Fruit fly (Drosophila melanogaster): Measurements from ENCODE around the gene CG14316.

Gene CG14316

dm6 chr3R:18125023-18125630 is 26.8 kb upstream of the CG14316 start (continued):
- peak; percentile 90 for TF ChIP-seq sob (GFP tag; IDR thresholded peaks at IDR 0.05)
- TF ChIP-seq tio (GFP tag; optimal IDR thresholded peaks at IDR 0.05): peak; percentile 45
- TF ChIP-seq ash1 (GFP tag; optimal IDR thresholded peaks at IDR 0.05): no peak
- no peak for TF ChIP-seq cg (GFP tag; optimal IDR thresholded peaks at IDR 0.05)
- peak; percentile 19 for TF ChIP-seq cwo (GFP tag; optimal IDR thresholded peaks at IDR 0.05)
- peak; percentile 91 for TF ChIP-seq CG9932 (GFP tag; IDR thresholded peaks at IDR 0.05)
- TF ChIP-seq grau (tag; optimal IDR thresholded peaks at IDR 0.05): peak; percentile 94
- TF ChIP-seq Dbx (GFP tag; IDR thresholded peaks at IDR 0.05): peak; percentile 79
- TF ChIP-seq MTF-1 (GFP tag; optimal IDR thresholded peaks at IDR 0.05; ENCODE audit: borderline replicate concordance): peak; percentile 2
- no peak for TF ChIP-seq Sry-β (GFP tag; optimal IDR thresholded peaks at IDR 0.05)
- TF ChIP-seq Spps (tag; optimal IDR thresholded peaks at IDR 0.05): peak; percentile 52
- TF ChIP-seq chn (GFP tag; optimal IDR thresholded peaks at IDR 0.05): peak; percentile 74
- TF ChIP-seq CG15479 (GFP tag; optimal IDR thresholded peaks at IDR 0.05): no peak
- no peak for TF ChIP-seq mld (GFP tag; IDR thresholded peaks at IDR 0.05; ENCODE audit: partially characterized antibody)
- TF ChIP-seq zen2 (GFP tag; IDR thresholded peaks at IDR 0.05; ENCODE audit: partially characterized antibody): no peak
- peak; percentile 62 for TF ChIP-seq slou (GFP tag; optimal IDR thresholded peaks at IDR 0.05)
- TF ChIP-seq CG34422 (GFP tag; IDR thresholded peaks at IDR 0.05): peak; percentile 93
- TF ChIP-seq CrebB (tag; optimal IDR thresholded peaks at IDR 0.05): no peak
- TF ChIP-seq CG17912 (GFP tag; optimal IDR thresholded peaks at IDR 0.05): no peak
- peak; percentile 96 for TF ChIP-seq zfh1 (GFP tag; IDR thresholded peaks at IDR 0.05)
- peak; percentile 91 for TF ChIP-seq Drgx (GFP tag; IDR thresholded peaks at IDR 0.05)
- no peak for TF ChIP-seq ftz-f1 (GFP tag; optimal IDR thresholded peaks at IDR 0.05)
- peak; percentile 98 for TF ChIP-seq vvl (GFP tag; IDR thresholded peaks at IDR 0.05)
- TF ChIP-seq CG2678 (tag; optimal IDR thresholded peaks at IDR 0.05): peak; percentile 83
- peak; percentile 56; the same call in 1 of the 2 replicates for TF ChIP-seq ham (GFP tag; IDR thresholded peaks at IDR 0.05)
- TF ChIP-seq chinmo (GFP tag; IDR thresholded peaks at IDR 0.05; ENCODE audit: partially characterized antibody): 0 out of 4 replicates have a peak, but pooled peaks have one; percentile 14
- peak; percentile 75 for TF ChIP-seq CoRest (tag; optimal IDR thresholded peaks at IDR 0.05)
- TF ChIP-seq Abd-B (GFP tag; optimal IDR thresholded peaks at IDR 0.05): peak; percentile 73
- peak; percentile 78 for TF ChIP-seq CG4820 (GFP tag; optimal IDR thresholded peaks at IDR 0.05)
- TF ChIP-seq Elba2 (GFP tag; optimal IDR thresholded peaks at IDR 0.05): no peak
- peak; percentile 51 for TF ChIP-seq CG10462 (GFP tag; optimal IDR thresholded peaks at IDR 0.05)
- peak; percentile 77 for TF ChIP-seq CG33213 (GFP tag; optimal IDR thresholded peaks at IDR 0.05)
- peak; percentile 15 for TF ChIP-seq CG4707 (GFP tag; optimal IDR thresholded peaks at IDR 0.05)
- TF ChIP-seq HLH54F (GFP tag; optimal IDR thresholded peaks at IDR 0.05): peak; percentile 68
- peak; percentile 95 for TF ChIP-seq Antp (GFP tag; optimal IDR thresholded peaks at IDR 0.05)
- no peak for TF ChIP-seq CG14860 (GFP tag; IDR thresholded peaks at IDR 0.05; ENCODE audit: partially characterized antibody)
- TF ChIP-seq CG31224 (GFP tag; IDR thresholded peaks at IDR 0.05): peak; percentile 86
- peak; percentile 68 for TF ChIP-seq CG1233 (GFP tag; optimal IDR thresholded peaks at IDR 0.05)
- peak; percentile 92 for TF ChIP-seq danr (GFP tag; IDR thresholded peaks at IDR 0.05)
- peak; percentile 95 for TF ChIP-seq CG13624 (GFP tag; optimal IDR thresholded peaks at IDR 0.05)
- peak; percentile 54 for TF ChIP-seq CG31365 (tag; optimal IDR thresholded peaks at IDR 0.05)
- peak; percentile 72 for TF ChIP-seq fd96Cb (tag; optimal IDR thresholded peaks at IDR 0.05)
- no peak for TF ChIP-seq br (optimal IDR thresholded peaks at IDR 0.05)
- TF ChIP-seq CG2875 (GFP tag; optimal IDR thresholded peaks at IDR 0.05): peak; percentile 48
- peak; percentile 78 for TF ChIP-seq Dip3 (GFP tag; optimal IDR thresholded peaks at IDR 0.05)
- peak; percentile 64 for TF ChIP-seq fd3F (GFP tag; optimal IDR thresholded peaks at IDR 0.05)
- peak; percentile 29 for TF ChIP-seq CG12104 (GFP tag; optimal IDR thresholded peaks at IDR 0.05)
- peak; percentile 48 for TF ChIP-seq CG11723 (GFP tag; optimal IDR thresholded peaks at IDR 0.05)
- TF ChIP-seq Hr3 (GFP tag; optimal IDR thresholded peaks at IDR 0.05): peak; percentile 43
- TF ChIP-seq CG17802 (tag; optimal IDR thresholded peaks at IDR 0.05): peak; percentile 29

Data from whole organism, embryonic.